Worm (Caenorhabditis elegans): ENCODE measurements around the gene attf-3.

ce11 chrIII:63584-64316 lies 22.4 kb downstream of the attf-3 start:
- TF ChIP-seq elt-3 (tag; optimal IDR thresholded peaks at IDR 0.05) (no peak), snpc-4 (tag; optimal IDR thresholded peaks at IDR 0.05) (no peak), nhr-12 (tag; optimal IDR thresholded peaks at IDR 0.05) (no peak), pha-4 (tag; optimal IDR thresholded peaks at IDR 0.05) (no peak), ces-1 (GFP tag; optimal IDR thresholded peaks at IDR 0.05) (no peak), unc-62 (GFP tag; optimal IDR thresholded peaks at IDR 0.05) (no peak), lin-13 (tag; optimal IDR thresholded peaks at IDR 0.05) (no peak), elt-1 (tag; optimal IDR thresholded peaks at IDR 0.05; ENCODE audit: borderline replicate concordance, insufficient read depth) (no peak), tbx-8 (GFP tag; optimal IDR thresholded peaks at IDR 0.05) (no peak)
